Fruit fly (Drosophila melanogaster): ENCODE measurements around the gene Reg-2.

DNA sequence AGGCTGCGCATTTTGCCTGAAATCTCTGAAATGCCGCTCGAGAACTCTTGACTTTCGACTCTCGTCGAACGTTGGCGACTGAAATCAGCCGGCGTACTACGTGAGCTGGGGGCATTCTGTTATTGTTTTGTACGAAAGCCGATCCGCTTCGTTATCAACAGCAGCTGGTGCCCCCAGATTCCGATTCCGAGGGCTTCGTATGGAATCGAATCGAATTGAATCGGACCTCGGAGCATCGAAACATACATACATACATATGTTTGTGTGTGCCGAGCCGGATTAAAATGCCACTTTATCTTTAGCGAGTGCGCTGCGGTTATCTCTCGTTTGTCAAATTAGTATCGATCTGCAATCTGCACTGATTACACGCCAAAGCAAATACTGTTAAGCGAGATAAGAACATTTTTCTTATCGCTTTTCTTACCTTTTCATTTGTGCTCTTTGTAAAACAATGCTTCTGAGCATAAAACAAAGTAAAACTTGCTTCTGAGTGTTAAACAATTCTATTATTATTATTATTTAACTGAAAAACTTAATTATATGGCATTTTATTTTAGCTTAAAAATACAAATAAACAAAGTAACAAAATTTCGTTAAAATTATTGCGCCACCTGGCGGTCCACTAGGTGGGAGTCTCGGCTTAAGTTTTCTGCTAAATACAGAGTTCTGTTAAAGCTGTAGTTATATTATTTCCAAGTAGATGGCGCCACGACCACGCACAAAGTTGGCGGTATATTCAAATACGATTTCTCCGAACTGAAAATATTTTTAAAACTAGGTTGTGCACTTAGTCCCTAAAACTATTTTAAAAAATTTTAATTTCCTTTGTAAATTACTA, at the start of gene Reg-2:
- TF ChIP-seq tj (GFP tag; optimal IDR thresholded peaks at IDR 0.05) (no peak), Hr96 (GFP tag; optimal IDR thresholded peaks at IDR 0.05) (peak; percentile 13), ovo (GFP tag; optimal IDR thresholded peaks at IDR 0.05) (peak; percentile 8), CG7101 (tag; optimal IDR thresholded peaks at IDR 0.05) (peak; percentile 9), CG11617 (GFP tag; optimal IDR thresholded peaks at IDR 0.05) (no peak)
